Worm (Caenorhabditis elegans) whole organism, young adult: ENCODE data around the gene F47G3.4.

Experiments used
- B0261.1 ChIP-seq: sonication (generic microtip); optimal IDR thresholded peaks from 2 replicates; lab custom pipeline; 2016; ENCODE audit warnings: mild to moderate bottlenecking, missing genetic modification characterization, moderate library complexity, missing compliant biosample characterization
- B0336.3 ChIP-seq: fragments of 200-800 bp; sonication (Bioruptor generic); IDR thresholded peaks from 2 replicates; pipeline ENCODE4 v1.3.6; 2022; ENCODE audit warnings: missing genetic modification characterization, missing compliant biosample characterization
- C06A6.2 ChIP-seq: fragments of 200-800 bp; sonication (Bioruptor generic); conservative IDR thresholded peaks from 2 replicates; pipeline ENCODE4 v1.3.6; 2022; ENCODE audit warnings: missing genetic modification characterization, missing compliant biosample characterization
- D2030.7 ChIP-seq: fragments of 200-800 bp; sonication (Bioruptor generic); IDR thresholded peaks from 2 replicates; pipeline ENCODE4 v1.3.6; 2022; ENCODE audit warnings: missing genetic modification reagents, missing genetic modification characterization, missing compliant biosample characterization
- F10E7.11 ChIP-seq: sonication (generic microtip); optimal IDR thresholded peaks from 2 replicates; lab custom pipeline; 2017; ENCODE audit warnings: mild to moderate bottlenecking, missing genetic modification characterization, moderate library complexity, missing compliant biosample characterization
- F33H1.4 ChIP-seq: fragments of 200-800 bp; sonication (Bioruptor generic); IDR thresholded peaks from 2 replicates; pipeline ENCODE4 v1.3.6; 2022; ENCODE audit warnings: missing genetic modification reagents, missing genetic modification characterization, missing compliant biosample characterization
- F57C9.4 ChIP-seq: sonication (generic microtip); optimal IDR thresholded peaks from 2 replicates; lab custom pipeline; 2017; ENCODE audit warnings: mild to moderate bottlenecking, missing genetic modification characterization, missing compliant biosample characterization
- K11D2.4 ChIP-seq: fragments of 200-800 bp; sonication (Bioruptor generic); IDR thresholded peaks from 2 replicates; pipeline ENCODE4 v1.3.6; 2022; ENCODE audit warnings: missing genetic modification reagents, missing genetic modification characterization, missing compliant biosample characterization
- K12H6.12 ChIP-seq: fragments of 200-800 bp; sonication (Bioruptor generic); optimal IDR thresholded peaks from 2 replicates; lab custom pipeline; 2018; ENCODE audit warnings: mild to moderate bottlenecking, missing genetic modification characterization, missing compliant biosample characterization
- ZK185.1 ChIP-seq: sonication (generic microtip); optimal IDR thresholded peaks from 2 replicates; lab custom pipeline; 2016; ENCODE audit warnings: mild to moderate bottlenecking, missing genetic modification characterization, missing compliant biosample characterization; ENCODE audit not compliant: poor library complexity, severe bottlenecking
- ama-1 ChIP-seq, 3 experiments: fragments of 150-350 bp in 1 of 3; sonication (generic microtip) in 2 of 3; optimal IDR thresholded peaks; 2 replicates each; lab custom pipeline; 2014 to 2018; ENCODE audit warnings: missing biosample characterization in 2 of 3, missing genetic modification characterization in 2 of 3, missing genetic modification reagents in 2 of 3
- aptf-2 ChIP-seq: fragments of 200-800 bp; sonication (Bioruptor generic); conservative IDR thresholded peaks from 2 replicates; pipeline ENCODE4 v1.3.6; 2022; ENCODE audit warnings: missing genetic modification reagents, missing genetic modification characterization, missing compliant biosample characterization
- atf-7 ChIP-seq: sonication (generic microtip); optimal IDR thresholded peaks from 2 replicates; lab custom pipeline; 2017; ENCODE audit warnings: mild to moderate bottlenecking, missing genetic modification characterization, missing compliant biosample characterization
- athp-1 ChIP-seq: sonication (generic microtip); optimal IDR thresholded peaks from 2 replicates; lab custom pipeline; 2017; ENCODE audit warnings: mild to moderate bottlenecking, missing genetic modification characterization, missing compliant biosample characterization
- ccch-3 ChIP-seq: fragments of 200-800 bp; sonication (Bioruptor generic); optimal IDR thresholded peaks from 2 replicates; lab custom pipeline; 2018; ENCODE audit warnings: mild to moderate bottlenecking, missing genetic modification characterization, missing compliant biosample characterization
- cebp-1 ChIP-seq, 2 experiments: fragments of 200-800 bp in 1 of 2; sonication (Bioruptor generic) in 1 of 2; sonication (generic microtip) in 1 of 2; IDR thresholded peaks in 1 of 2; optimal IDR thresholded peaks in 1 of 2; 2 replicates each; pipeline versions ENCODE4 v1.3.6 to Lab custom; 2017 to 2022; ENCODE audit warnings: missing compliant biosample characterization in 2 of 2, missing genetic modification characterization in 2 of 2, mild to moderate bottlenecking in 1 of 2, missing genetic modification reagents in 1 of 2, moderate library complexity in 1 of 2
- ceh-58 ChIP-seq: fragments of 200-800 bp; sonication (Bioruptor generic); IDR thresholded peaks from 2 replicates; pipeline ENCODE4 v1.3.6; 2022; ENCODE audit warnings: missing genetic modification characterization, missing compliant biosample characterization
- dox-1 ChIP-seq: fragments of 200-800 bp; sonication (Bioruptor generic); IDR thresholded peaks from 2 replicates; pipeline ENCODE4 v1.3.6; 2022; ENCODE audit warnings: missing genetic modification reagents, missing genetic modification characterization, missing compliant biosample characterization
- dpff-1 ChIP-seq: sonication (generic microtip); optimal IDR thresholded peaks from 2 replicates; lab custom pipeline; 2017; ENCODE audit warnings: mild to moderate bottlenecking, missing genetic modification characterization, missing compliant biosample characterization
- egl-44 ChIP-seq: fragments of 200-800 bp; sonication (Bioruptor generic); IDR thresholded peaks from 2 replicates; pipeline ENCODE4 v1.3.6; 2022; ENCODE audit warnings: missing genetic modification reagents, missing genetic modification characterization, missing compliant biosample characterization
- ekl-4 ChIP-seq: fragments of 200-800 bp; sonication (Bioruptor generic); IDR thresholded peaks from 2 replicates; pipeline ENCODE4 v1.3.6; 2022; ENCODE audit warnings: missing genetic modification reagents, missing genetic modification characterization, missing compliant biosample characterization
- gei-17 ChIP-seq: fragments of 200-800 bp; sonication (Bioruptor generic); optimal IDR thresholded peaks from 2 replicates; lab custom pipeline; 2018; ENCODE audit warnings: mild to moderate bottlenecking, missing genetic modification characterization, missing compliant biosample characterization
- hlh-12 ChIP-seq: sonication (generic microtip); optimal IDR thresholded peaks from 2 replicates; lab custom pipeline; 2016; ENCODE audit warnings: missing genetic modification characterization, missing compliant biosample characterization
- hlh-26 ChIP-seq: fragments of 200-800 bp; sonication (Bioruptor generic); conservative IDR thresholded peaks from 2 replicates; pipeline ENCODE4 v1.3.6; 2022; ENCODE audit warnings: missing genetic modification reagents, missing genetic modification characterization, missing compliant biosample characterization
- hmg-20 ChIP-seq: fragments of 200-800 bp; sonication (Bioruptor generic); IDR thresholded peaks from 2 replicates; pipeline ENCODE4 v1.3.6; 2022; ENCODE audit warnings: missing genetic modification reagents, missing genetic modification characterization, missing compliant biosample characterization
- hsf-1 ChIP-seq: fragments of 200-800 bp; sonication (Bioruptor generic); IDR thresholded peaks from 2 replicates; pipeline ENCODE4 v1.3.6; 2022; ENCODE audit warnings: missing genetic modification reagents, missing genetic modification characterization, missing compliant biosample characterization
- lin-35 ChIP-seq, 3 experiments: fragments of 150-350 bp in 2 of 3; sonication (generic microtip) in 1 of 3; optimal IDR thresholded peaks; 2 replicates each; lab custom pipeline; 2014 to 2018; ENCODE audit warnings: missing biosample characterization in 3 of 3, missing genetic modification characterization in 3 of 3, missing genetic modification reagents in 3 of 3
- lsy-27 ChIP-seq: sonication (generic microtip); optimal IDR thresholded peaks from 2 replicates; lab custom pipeline; 2017; ENCODE audit warnings: missing genetic modification characterization, mild to moderate bottlenecking, missing compliant biosample characterization, antibody characterized with exemption, missing genotype, borderline replicate concordance; ENCODE audit not compliant: insufficient read depth
- madf-10 ChIP-seq: sonication (generic microtip); optimal IDR thresholded peaks from 2 replicates; lab custom pipeline; 2016; ENCODE audit warnings: mild to moderate bottlenecking, missing genetic modification characterization, missing compliant biosample characterization
- madf-3 ChIP-seq: fragments of 200-800 bp; sonication (Bioruptor generic); IDR thresholded peaks from 2 replicates; pipeline ENCODE4 v1.3.6; 2022; ENCODE audit warnings: missing genetic modification reagents, missing genetic modification characterization, missing compliant biosample characterization
- mcd-1 ChIP-seq: fragments of 200-800 bp; sonication (Bioruptor generic); IDR thresholded peaks from 2 replicates; pipeline ENCODE4 v1.3.6; 2022; ENCODE audit warnings: missing genetic modification reagents, missing genetic modification characterization, missing compliant biosample characterization
- nhr-179 ChIP-seq: sonication (generic microtip); optimal IDR thresholded peaks from 2 replicates; lab custom pipeline; 2016; ENCODE audit warnings: mild to moderate bottlenecking, missing genetic modification characterization, missing compliant biosample characterization
- pbrm-1 ChIP-seq: fragments of 200-800 bp; sonication (Bioruptor generic); IDR thresholded peaks from 2 replicates; pipeline ENCODE4 v1.3.6; 2022; ENCODE audit warnings: missing genetic modification reagents, missing genetic modification characterization, missing compliant biosample characterization
- rcor-1 ChIP-seq: fragments of 200-800 bp; sonication (Bioruptor generic); IDR thresholded peaks from 2 replicates; pipeline ENCODE4 v1.3.6; 2022; ENCODE audit warnings: missing genetic modification reagents, missing genetic modification characterization, missing compliant biosample characterization
- rpc-1 ChIP-seq, 2 experiments: fragments of 150-350 bp in 1 of 2; sonication (generic microtip) in 1 of 2; optimal IDR thresholded peaks; 2 replicates each; lab custom pipeline; 2014 to 2018; ENCODE audit warnings: missing biosample characterization in 1 of 2, missing genetic modification characterization in 1 of 2, missing genetic modification reagents in 1 of 2, missing genotype in 1 of 2
- sdz-38 ChIP-seq: sonication (generic microtip); optimal IDR thresholded peaks from 2 replicates; lab custom pipeline; 2016; ENCODE audit warnings: missing genotype, missing genetic modification characterization, missing compliant biosample characterization
- snpc-1.1 ChIP-seq: sonication (generic microtip); optimal IDR thresholded peaks from 2 replicates; lab custom pipeline; 2017; ENCODE audit warnings: missing genetic modification characterization, mild to moderate bottlenecking, missing compliant biosample characterization, antibody characterized with exemption, moderate library complexity, missing genotype, missing genetic modification reagents; ENCODE audit not compliant: insufficient read depth
- snpc-3.4 ChIP-seq: sonication (generic microtip); optimal IDR thresholded peaks from 2 replicates; lab custom pipeline; 2017; ENCODE audit warnings: missing genetic modification characterization, mild to moderate bottlenecking, missing compliant biosample characterization, antibody characterized with exemption, moderate library complexity, missing genotype, missing genetic modification reagents
- snpc-4 ChIP-seq, 5 experiments: fragments of 150-350 bp in 1 of 5; sonication (generic microtip) in 4 of 5; optimal IDR thresholded peaks; 2 replicates each; lab custom pipeline; 2014 to 2018; ENCODE audit warnings: missing genetic modification characterization in 5 of 5, missing biosample characterization in 3 of 5, antibody characterized with exemption in 2 of 5, mild to moderate bottlenecking in 2 of 5, missing compliant biosample characterization in 2 of 5, missing genotype in 2 of 5, moderate library complexity in 2 of 5, missing genetic modification reagents in 1 of 5
- somi-1 ChIP-seq: fragments of 200-800 bp; sonication (Bioruptor generic); optimal IDR thresholded peaks from 2 replicates; lab custom pipeline; 2018; ENCODE audit warnings: mild to moderate bottlenecking, missing genetic modification characterization, missing compliant biosample characterization
- tbp1 ChIP-seq: fragments of 200-800 bp; sonication (Bioruptor generic); optimal IDR thresholded peaks from 2 replicates; lab custom pipeline; 2018; ENCODE audit warnings: mild to moderate bottlenecking, missing genetic modification characterization, missing compliant biosample characterization
- tlf-1 ChIP-seq: fragments of 200-800 bp; sonication (Bioruptor generic); optimal IDR thresholded peaks from 2 replicates; lab custom pipeline; 2018; ENCODE audit warnings: mild to moderate bottlenecking, missing genetic modification characterization, missing compliant biosample characterization
- unc-130 ChIP-seq: sonication (generic microtip); optimal IDR thresholded peaks from 2 replicates; lab custom pipeline; 2016; ENCODE audit warnings: missing genetic modification reagents, missing genetic modification characterization, missing compliant biosample characterization
- ztf-26 ChIP-seq: sonication (generic microtip); optimal IDR thresholded peaks from 2 replicates; lab custom pipeline; 2017; ENCODE audit warnings: missing genetic modification characterization, missing compliant biosample characterization
- ztf-3 ChIP-seq: fragments of 200-800 bp; sonication (Bioruptor generic); optimal IDR thresholded peaks from 2 replicates; lab custom pipeline; 2018; ENCODE audit warnings: mild to moderate bottlenecking, missing genetic modification characterization, missing compliant biosample characterization

Gene F47G3.4

DNA sequence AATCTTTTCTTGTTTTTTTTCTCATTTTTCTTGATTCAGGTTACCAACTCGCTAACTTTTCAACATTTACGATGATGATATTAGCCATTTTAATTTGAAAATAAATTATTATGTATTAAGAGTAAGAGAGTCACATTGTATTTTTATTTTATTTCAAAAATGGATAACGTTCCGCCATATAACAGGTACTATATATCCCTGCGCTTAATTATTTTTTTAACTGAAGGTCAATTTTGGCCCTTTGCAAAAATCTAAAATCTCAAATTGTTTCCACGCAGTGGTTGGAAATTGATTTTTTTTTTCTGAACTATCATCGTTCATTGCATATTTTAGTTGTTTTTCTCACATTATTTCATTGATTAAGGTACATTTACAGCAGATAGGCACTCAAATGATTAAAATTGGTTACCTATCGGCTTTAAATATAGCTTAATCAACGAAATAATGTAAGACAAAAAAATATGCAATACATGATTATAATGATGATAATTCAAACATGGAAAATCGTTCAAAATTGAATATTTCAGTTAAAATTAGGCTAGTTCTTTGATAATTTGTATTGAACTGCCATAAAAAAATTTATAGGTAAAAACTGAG, 16.6 kb upstream of the F47G3.4 start:
- TF ChIP-seq rcor-1 (GFP tag; lab: Robert Waterston, UW): peak; percentile 59; the same call in 1 of the 2 replicates
- TF ChIP-seq athp-1 (tag; lab: Kevin White, UChicago): no peak
- peak; percentile 26 for TF ChIP-seq dpff-1 (tag; lab: Kevin White, UChicago)
- TF ChIP-seq dox-1 (GFP tag; lab: Robert Waterston, UW): peak; percentile 86
- no peak for TF ChIP-seq D2030.7
- peak; percentile 83 for TF ChIP-seq C06A6.2 (GFP tag; lab: Robert Waterston, UW)
- TF ChIP-seq tbp1 (GFP tag; lab: Kevin White, UChicago): peak; percentile 71
- TF ChIP-seq pbrm-1 (GFP tag; lab: Robert Waterston, UW): peak; percentile 82
- no peak for TF ChIP-seq sdz-38 (tag; lab: Kevin White, UChicago)
- peak; percentile 44 for TF ChIP-seq B0261.1 (tag; lab: Kevin White, UChicago)
- no peak for TF ChIP-seq ama-1 (optimal IDR thresholded peaks at IDR 0.05; lab: Kevin White, UChicago)
- no peak for TF ChIP-seq ama-1 (GFP tag; optimal IDR thresholded peaks at IDR 0.05; lab: Kevin White, UChicago)
- peak; percentile 68 for TF ChIP-seq K12H6.12 (tag; lab: Kevin White, UChicago)
- no peak for TF ChIP-seq lsy-27
- TF ChIP-seq ekl-4 (GFP tag; lab: Robert Waterston, UW): peak; percentile 16; the same call in 1 of the 2 replicates
- peak; percentile 60 for TF ChIP-seq ccch-3 (GFP tag; lab: Kevin White, UChicago)
- TF ChIP-seq mcd-1 (GFP tag; lab: Robert Waterston, UW): peak; percentile 61; the same call in 1 of the 2 replicates
- peak; percentile 88 for TF ChIP-seq hmg-20 (GFP tag; lab: Robert Waterston, UW)
- TF ChIP-seq B0336.3 (GFP tag; lab: Robert Waterston, UW): peak; percentile 93
- peak; percentile 62 for TF ChIP-seq atf-7
- no peak for TF ChIP-seq aptf-2 (GFP tag; lab: Robert Waterston, UW)
- TF ChIP-seq ztf-26: peak; percentile 98
- TF ChIP-seq F10E7.11 (tag; lab: Kevin White, UChicago): peak; percentile 1
- TF ChIP-seq madf-10 (tag; lab: Kevin White, UChicago): peak; percentile 87
- TF ChIP-seq tlf-1: peak; percentile 91
- TF ChIP-seq K11D2.4 (GFP tag; lab: Robert Waterston, UW): peak; percentile 93
- TF ChIP-seq ztf-3 (GFP tag; lab: Kevin White, UChicago): peak; percentile 52
- TF ChIP-seq lin-35 (GFP tag; optimal IDR thresholded peaks at IDR 0.05; lab: Kevin White, UChicago): peak in 2 of 3 experiments; percentile 50 to 91
- TF ChIP-seq cebp-1 (GFP tag; IDR thresholded peaks at IDR 0.05; lab: Robert Waterston, UW): no peak
- TF ChIP-seq cebp-1 (tag; optimal IDR thresholded peaks at IDR 0.05; lab: Kevin White, UChicago): peak; percentile 87
- no peak for TF ChIP-seq snpc-4 (GFP tag; optimal IDR thresholded peaks at IDR 0.05; lab: Kevin White, UChicago)
- TF ChIP-seq snpc-4 (tag; optimal IDR thresholded peaks at IDR 0.05; lab: Kevin White, UChicago): peak in 3 of 4 experiments; percentile 56 to 68 (median 67)
- TF ChIP-seq nhr-179: peak; percentile 43
- TF ChIP-seq madf-3 (GFP tag; lab: Robert Waterston, UW): no peak
- peak; percentile 9 for TF ChIP-seq unc-130
- TF ChIP-seq egl-44 (GFP tag; lab: Robert Waterston, UW): 0 out of 2 replicates have a peak, but pooled peaks have one; percentile 60
- TF ChIP-seq hlh-12 (tag; lab: Kevin White, UChicago): no peak
- TF ChIP-seq rpc-1 (optimal IDR thresholded peaks at IDR 0.05; lab: Kevin White, UChicago): no peak
- no peak for TF ChIP-seq rpc-1 (tag; optimal IDR thresholded peaks at IDR 0.05; lab: Kevin White, UChicago)
- TF ChIP-seq ceh-58 (GFP tag; lab: Robert Waterston, UW): no peak
- no peak for TF ChIP-seq snpc-1.1 (tag; lab: Kevin White, UChicago)
- TF ChIP-seq F57C9.4 (tag; lab: Kevin White, UChicago): no peak
- TF ChIP-seq F33H1.4 (GFP tag; lab: Robert Waterston, UW): no peak
- peak; percentile 79 for TF ChIP-seq somi-1 (GFP tag; lab: Kevin White, UChicago)
- no peak for TF ChIP-seq hlh-26 (GFP tag; lab: Robert Waterston, UW)
- peak; percentile 96 for TF ChIP-seq gei-17 (GFP tag; lab: Kevin White, UChicago)
- TF ChIP-seq snpc-3.4: peak; percentile 18
- peak; percentile 94 for TF ChIP-seq ZK185.1 (tag; lab: Kevin White, UChicago)
- no peak for TF ChIP-seq hsf-1
